Fruit fly (Drosophila melanogaster) whole organism, embryonic: ENCODE data around the gene LysD.

Experiments used
- Abd-B ChIP-seq: fragments of 200-800 bp; sonication (Bioruptor generic); optimal IDR thresholded peaks from 2 replicates; lab custom pipeline; 2018; ENCODE audit warnings: missing biosample characterization, mild to moderate bottlenecking, missing genetic modification characterization, moderate library complexity
- CG10654 ChIP-seq: fragments of 200-800 bp; sonication (Bioruptor generic); optimal IDR thresholded peaks from 2 replicates; lab custom pipeline; 2016; ENCODE audit warnings: missing biosample characterization, missing genetic modification characterization
- CG11085 ChIP-seq: fragments of 200-800 bp; sonication (Bioruptor generic); IDR thresholded peaks from 2 replicates; pipeline ENCODE4 v1.3.6; 2022; ENCODE audit warnings: missing biosample characterization, missing genetic modification characterization
- CG11247 ChIP-seq: fragments of 200-800 bp; sonication (Bioruptor generic); IDR thresholded peaks from 2 replicates; pipeline ENCODE4 v1.3.6; 2022; ENCODE audit warnings: missing biosample characterization, missing genetic modification characterization
- CG13287 ChIP-seq: fragments of 200-800 bp; sonication (Bioruptor generic); IDR thresholded peaks from 2 replicates; pipeline ENCODE4 v1.3.6; 2022; ENCODE audit warnings: missing biosample characterization, missing genetic modification characterization; ENCODE audit not compliant: partially characterized antibody
- CG13624 ChIP-seq: fragments of 200-800 bp; sonication (Bioruptor generic); optimal IDR thresholded peaks from 2 replicates; lab custom pipeline; 2016; ENCODE audit warnings: missing biosample characterization, missing genetic modification characterization
- CG14860 ChIP-seq: fragments of 200-800 bp; sonication (Bioruptor generic); IDR thresholded peaks from 3 replicates; pipeline ENCODE4 v1.3.6; 2022; ENCODE audit warnings: missing biosample characterization, missing genetic modification characterization; ENCODE audit not compliant: partially characterized antibody
- CG15601 ChIP-seq: fragments of 200-800 bp; sonication (Bioruptor generic); optimal IDR thresholded peaks from 3 replicates; lab custom pipeline; 2019; ENCODE audit warnings: missing biosample characterization, mild to moderate bottlenecking, missing genetic modification characterization, moderate library complexity
- CG1647 ChIP-seq: fragments of 200-800 bp; sonication (Bioruptor generic); optimal IDR thresholded peaks from 3 replicates; lab custom pipeline; 2016; ENCODE audit warnings: missing biosample characterization, missing genetic modification characterization
- CG17568 ChIP-seq: fragments of 200-800 bp; sonication (Bioruptor generic); optimal IDR thresholded peaks from 2 replicates; lab custom pipeline; 2018; ENCODE audit warnings: missing biosample characterization, mild to moderate bottlenecking, missing genetic modification characterization, moderate library complexity
- CG1792 ChIP-seq: fragments of 200-800 bp; sonication (Bioruptor generic); optimal IDR thresholded peaks from 2 replicates; lab custom pipeline; 2016; ENCODE audit warnings: missing biosample characterization, missing genetic modification characterization
- CG2129 ChIP-seq: fragments of 200-800 bp; sonication (Bioruptor generic); IDR thresholded peaks from 2 replicates; pipeline ENCODE4 v1.3.6; 2022; ENCODE audit warnings: missing biosample characterization, missing genetic modification characterization; ENCODE audit not compliant: partially characterized antibody
- CG3995 ChIP-seq: fragments of 200-800 bp; sonication (Bioruptor generic); optimal IDR thresholded peaks from 3 replicates; lab custom pipeline; 2016; ENCODE audit warnings: missing biosample characterization, missing genetic modification characterization
- CG5245 ChIP-seq: fragments of 200-800 bp; sonication (Bioruptor generic); optimal IDR thresholded peaks from 3 replicates; lab custom pipeline; 2016; ENCODE audit warnings: missing biosample characterization, missing genetic modification characterization
- CG7745 ChIP-seq: fragments of 200-800 bp; sonication (Bioruptor generic); optimal IDR thresholded peaks from 2 replicates; lab custom pipeline; 2018; ENCODE audit warnings: missing biosample characterization, mild to moderate bottlenecking, missing genetic modification characterization, moderate library complexity
- CG7786 ChIP-seq: fragments of 200-800 bp; sonication (Bioruptor generic); optimal IDR thresholded peaks from 2 replicates; lab custom pipeline; 2016; ENCODE audit warnings: missing biosample characterization, missing genetic modification characterization
- CG8281 ChIP-seq: fragments of 200-800 bp; sonication (Bioruptor generic); optimal IDR thresholded peaks from 2 replicates; lab custom pipeline; 2018; ENCODE audit warnings: missing biosample characterization, mild to moderate bottlenecking, missing genetic modification characterization, moderate library complexity
- CG8478 ChIP-seq: fragments of >200 bp; optimal IDR thresholded peaks from 2 replicates; lab custom pipeline; 2018
- CG8765 ChIP-seq: fragments of 200-800 bp; sonication (Bioruptor generic); IDR thresholded peaks from 2 replicates; pipeline ENCODE4 v1.3.6; 2022; ENCODE audit warnings: missing biosample characterization, missing genetic modification characterization
- CG8944 ChIP-seq: fragments of 200-800 bp; sonication (Bioruptor generic); optimal IDR thresholded peaks from 3 replicates; lab custom pipeline; 2016; ENCODE audit warnings: missing biosample characterization, missing genetic modification characterization
- CG9609 ChIP-seq: fragments of 200-800 bp; sonication (Bioruptor generic); optimal IDR thresholded peaks from 3 replicates; lab custom pipeline; 2016; ENCODE audit warnings: missing biosample characterization, missing genetic modification characterization
- Camta ChIP-seq: fragments of 200-800 bp; sonication (Bioruptor generic); optimal IDR thresholded peaks from 2 replicates; lab custom pipeline; 2016; ENCODE audit warnings: missing biosample characterization, missing genetic modification characterization
- Dref ChIP-seq: fragments of 200-800 bp; sonication (Bioruptor generic); IDR thresholded peaks from 2 replicates; pipeline ENCODE4 v1.3.6; 2022; ENCODE audit warnings: missing biosample characterization, missing genetic modification characterization
- E2f1 ChIP-seq: fragments of 200-800 bp; sonication (Bioruptor generic); IDR thresholded peaks from 2 replicates; pipeline ENCODE4 v1.3.6; 2022; ENCODE audit warnings: missing biosample characterization, missing genetic modification characterization
- Gsc ChIP-seq: fragments of 200-800 bp; sonication (Bioruptor generic); IDR thresholded peaks from 2 replicates; pipeline ENCODE4 v1.3.6; 2022; ENCODE audit warnings: missing biosample characterization, missing genetic modification characterization
- H15 ChIP-seq: fragments of 200-800 bp; sonication (Bioruptor generic); IDR thresholded peaks from 3 replicates; pipeline ENCODE4 v1.3.6; 2022; ENCODE audit warnings: missing biosample characterization, missing genetic modification characterization
- Hr78 ChIP-seq, 2 experiments: fragments of 200-800 bp in 1 of 2; fragments of >200 bp in 1 of 2; sonication (Bioruptor generic) in 1 of 2; optimal IDR thresholded peaks; 2 replicates each; lab custom pipeline; 2017 to 2019; ENCODE audit warnings: missing biosample characterization in 2 of 2, missing genetic modification characterization in 2 of 2, mild to moderate bottlenecking in 1 of 2, moderate library complexity in 1 of 2
- Mrtf ChIP-seq: fragments of 200-800 bp; sonication (Bioruptor generic); IDR thresholded peaks from 3 replicates; pipeline ENCODE4 v1.3.6; 2022; ENCODE audit warnings: missing biosample characterization, missing genetic modification characterization
- Nf-YA ChIP-seq: fragments of 200-800 bp; sonication (Bioruptor generic); IDR thresholded peaks from 2 replicates; pipeline ENCODE4 v1.3.6; 2022; ENCODE audit warnings: missing biosample characterization, missing genetic modification characterization
- Opbp ChIP-seq: fragments of 200-800 bp; sonication (Bioruptor generic); IDR thresholded peaks from 3 replicates; pipeline ENCODE4 v1.3.6; 2022; ENCODE audit warnings: missing biosample characterization, missing genetic modification characterization; ENCODE audit not compliant: partially characterized antibody
- Sin3A ChIP-seq: fragments of >200 bp; optimal IDR thresholded peaks from 2 replicates; lab custom pipeline; 2018
- Sry-δ ChIP-seq: fragments of 200-800 bp; sonication (Bioruptor generic); optimal IDR thresholded peaks from 2 replicates; lab custom pipeline; 2016; ENCODE audit warnings: missing biosample characterization, missing genetic modification characterization
- cas ChIP-seq: fragments of 200-800 bp; sonication (Bioruptor generic); IDR thresholded peaks from 2 replicates; pipeline ENCODE4 v1.3.6; 2022; ENCODE audit warnings: missing biosample characterization, missing genetic modification characterization
- chn ChIP-seq: fragments of 200-800 bp; sonication (Bioruptor generic); optimal IDR thresholded peaks from 2 replicates; lab custom pipeline; 2016; ENCODE audit warnings: missing biosample characterization, missing genetic modification characterization
- dan ChIP-seq: fragments of 200-800 bp; sonication (Bioruptor generic); IDR thresholded peaks from 2 replicates; pipeline ENCODE4 v1.3.6; 2022; ENCODE audit warnings: missing biosample characterization, missing genetic modification characterization
- dm ChIP-seq: fragments of 200-800 bp; sonication (Bioruptor generic); optimal IDR thresholded peaks from 3 replicates; lab custom pipeline; 2016; ENCODE audit warnings: missing biosample characterization, missing genetic modification characterization
- dmrt99B ChIP-seq: fragments of 200-800 bp; sonication (Bioruptor generic); optimal IDR thresholded peaks from 2 replicates; lab custom pipeline; 2018; ENCODE audit warnings: missing biosample characterization, mild to moderate bottlenecking, missing genetic modification characterization, moderate library complexity
- fd64A ChIP-seq: fragments of 200-800 bp; sonication (Bioruptor generic); optimal IDR thresholded peaks from 3 replicates; lab custom pipeline; 2018; ENCODE audit warnings: missing biosample characterization, mild to moderate bottlenecking, missing genetic modification characterization
- gfzf ChIP-seq: fragments of 200-800 bp; sonication (Bioruptor generic); optimal IDR thresholded peaks from 2 replicates; lab custom pipeline; 2016; ENCODE audit warnings: missing biosample characterization, mild to moderate bottlenecking, missing genetic modification characterization, moderate library complexity
- her ChIP-seq: fragments of 200-800 bp; sonication (Bioruptor generic); optimal IDR thresholded peaks from 2 replicates; lab custom pipeline; 2016; ENCODE audit warnings: missing biosample characterization, missing genetic modification characterization
- jigr1 ChIP-seq: fragments of 200-800 bp; sonication (Bioruptor generic); IDR thresholded peaks from 3 replicates; pipeline ENCODE4 v1.3.6; 2022; ENCODE audit warnings: missing biosample characterization, missing genetic modification characterization
- nmo ChIP-seq: fragments of 200-800 bp; sonication (Bioruptor generic); optimal IDR thresholded peaks from 2 replicates; lab custom pipeline; 2018; ENCODE audit warnings: missing biosample characterization, mild to moderate bottlenecking, missing genetic modification characterization, moderate library complexity
- onecut ChIP-seq: fragments of 200-800 bp; sonication (Bioruptor generic); IDR thresholded peaks from 2 replicates; pipeline ENCODE4 v1.3.6; 2022; ENCODE audit warnings: missing biosample characterization, missing genetic modification characterization
- salm ChIP-seq: fragments of 200-800 bp; sonication (Bioruptor generic); optimal IDR thresholded peaks from 2 replicates; lab custom pipeline; 2018; ENCODE audit warnings: missing biosample characterization, mild to moderate bottlenecking, missing genetic modification characterization
- schlank ChIP-seq: fragments of 200-800 bp; sonication (Bioruptor generic); optimal IDR thresholded peaks from 2 replicates; lab custom pipeline; 2018; ENCODE audit warnings: missing biosample characterization, mild to moderate bottlenecking, missing genetic modification characterization
- tin ChIP-seq: fragments of 200-800 bp; sonication (Bioruptor generic); optimal IDR thresholded peaks from 3 replicates; lab custom pipeline; 2016; ENCODE audit warnings: missing biosample characterization, missing genetic modification characterization
- tna ChIP-seq: fragments of 200-800 bp; sonication (Bioruptor generic); IDR thresholded peaks from 2 replicates; pipeline ENCODE4 v1.3.6; 2022; ENCODE audit warnings: missing biosample characterization, missing genetic modification characterization; ENCODE audit not compliant: partially characterized antibody
- toy ChIP-seq: fragments of 200-800 bp; sonication (Bioruptor generic); IDR thresholded peaks from 2 replicates; pipeline ENCODE4 v1.3.6; 2022; ENCODE audit warnings: missing biosample characterization, missing genetic modification characterization
- trem ChIP-seq: fragments of 200-800 bp; optimal IDR thresholded peaks from 3 replicates; lab custom pipeline; 2019; ENCODE audit warnings: missing biosample characterization, mild to moderate bottlenecking, missing genetic modification characterization, moderate library complexity
- zfh1 ChIP-seq: fragments of 200-800 bp; sonication (Bioruptor generic); IDR thresholded peaks from 3 replicates; pipeline ENCODE4 v1.3.6; 2022; ENCODE audit warnings: missing biosample characterization, missing genetic modification characterization
- zfh2 ChIP-seq: fragments of 200-800 bp; sonication (Bioruptor generic); optimal IDR thresholded peaks from 2 replicates; lab custom pipeline; 2016; ENCODE audit warnings: missing biosample characterization, missing genetic modification characterization

The LysD gene

DNA sequence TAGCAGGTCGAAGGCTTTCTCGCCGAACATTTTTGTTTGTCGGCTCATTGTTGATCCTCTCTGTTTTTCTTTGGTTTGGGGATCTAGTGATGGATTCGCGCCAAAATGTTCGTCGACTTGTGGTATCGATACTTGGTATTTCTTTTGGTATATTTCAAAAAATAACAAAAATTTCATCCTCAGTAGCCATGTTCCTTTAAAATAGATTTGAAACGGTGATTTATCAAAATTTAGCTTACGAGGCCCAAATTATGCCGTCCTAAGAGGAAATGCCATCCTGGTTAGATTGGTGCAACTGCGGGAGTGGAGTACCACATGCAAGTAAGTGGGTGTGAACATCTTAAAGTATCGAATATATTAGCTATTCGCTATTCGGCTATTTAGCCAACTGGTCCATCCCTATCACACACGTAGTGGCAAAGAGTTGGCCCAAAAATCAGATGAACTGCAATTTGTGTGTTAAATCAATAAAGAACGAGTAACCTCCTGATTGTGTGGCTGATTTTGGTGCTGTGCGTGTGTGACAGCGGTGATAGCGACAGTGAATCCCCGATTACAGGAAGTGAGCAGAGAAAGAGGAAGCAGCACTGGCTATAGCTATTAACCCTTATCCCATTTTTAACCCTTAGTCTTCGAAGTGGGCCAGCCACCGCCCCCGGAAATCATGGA lies 36.8 kb upstream of the LysD start, which contains the start of the genes Psf1 and Sac1 (continued):
- TF ChIP-seq CG15601 (tag; lab: Kevin White, UChicago) (peak; percentile 60), dan (GFP tag; lab: Robert Waterston, UW) (no peak), Nf-YA (GFP tag; lab: Robert Waterston, UW) (peak; percentile 13; the same call in 1 of the 2 replicates), tin (GFP tag; lab: Kevin White, UChicago) (peak; percentile 30), CG13624 (GFP tag; lab: Kevin White, UChicago) (peak; percentile 73), salm (tag; lab: Kevin White, UChicago) (no peak), Camta (peak; percentile 2), fd64A (GFP tag; lab: Kevin White, UChicago) (no peak), CG9609 (GFP tag; lab: Kevin White, UChicago) (peak; percentile 36), CG2129 (GFP tag; lab: Robert Waterston, UW) (peak; percentile 80), dmrt99B (tag; lab: Kevin White, UChicago) (no peak), CG8765 (GFP tag; lab: Robert Waterston, UW) (0 out of 2 replicates have a peak, but pooled peaks have one; percentile 36), trem (tag; lab: Kevin White, UChicago) (peak; percentile 73), zfh2 (GFP tag; lab: Kevin White, UChicago) (peak; percentile 67), Sry-δ (GFP tag; lab: Kevin White, UChicago) (peak; percentile 98), tna (GFP tag; lab: Robert Waterston, UW) (peak; percentile 60), CG13287 (GFP tag; lab: Robert Waterston, UW) (peak; percentile 88), jigr1 (no peak), her (GFP tag; lab: Kevin White, UChicago) (no peak), CG1792 (peak; percentile 4), CG7745 (tag; lab: Kevin White, UChicago) (no peak), gfzf (GFP tag; lab: Kevin White, UChicago) (peak; percentile 56), CG11085 (GFP tag; lab: Robert Waterston, UW) (no peak; the same call in 1 of the 2 replicates), Sin3A (lab: Kevin White, UChicago) (peak; percentile 99), cas (GFP tag; lab: Robert Waterston, UW) (0 out of 2 replicates have a peak, but pooled peaks have one; percentile 32), CG17568 (GFP tag; lab: Kevin White, UChicago) (no peak), Hr78 (GFP tag; optimal IDR thresholded peaks at IDR 0.05; lab: Kevin White, UChicago) (no peak), Gsc (GFP tag; lab: Robert Waterston, UW) (no peak), Mrtf (GFP tag; lab: Robert Waterston, UW) (no peak), CG5245 (GFP tag; lab: Kevin White, UChicago) (peak; percentile 22), toy (GFP tag; lab: Robert Waterston, UW) (no peak), CG11247 (GFP tag; lab: Robert Waterston, UW) (no peak; the same call in 1 of the 2 replicates), nmo (peak; percentile 80), E2f1 (peak; percentile 62), CG14860 (peak; percentile 80), CG3995 (GFP tag; lab: Kevin White, UChicago) (peak; percentile 88), Abd-B (GFP tag; lab: Kevin White, UChicago) (peak; percentile 47), CG8478 (no peak), schlank (no peak), CG7786 (peak; percentile 55), H15 (GFP tag; lab: Robert Waterston, UW) (no peak), CG8944 (peak; percentile 59), Opbp (GFP tag; lab: Robert Waterston, UW) (peak; percentile 73), onecut (GFP tag; lab: Robert Waterston, UW) (peak; percentile 66), CG8281 (tag; lab: Kevin White, UChicago) (no peak), zfh1 (GFP tag; lab: Robert Waterston, UW) (peak; percentile 36; the same call in 1 of the 3 replicates), CG10654 (peak; percentile 48), chn (GFP tag; lab: Kevin White, UChicago) (peak; percentile 18), CG1647 (GFP tag; lab: Kevin White, UChicago) (peak; percentile 47), Dref (GFP tag; lab: Robert Waterston, UW) (peak; percentile 57), dm (peak; percentile 74)
